Fruit fly (Drosophila melanogaster) whole organism, pupa: ENCODE data around the gene CG34293.

Experiments used
- CG10348 ChIP-seq: fragments of 200-800 bp; sonication (Bioruptor generic); IDR thresholded peaks from 2 replicates; pipeline ENCODE4 v1.3.6; 2022; ENCODE audit warnings: missing biosample characterization, missing genetic modification characterization
- CG12605 ChIP-seq: fragments of 200-800 bp; sonication (Bioruptor generic); IDR thresholded peaks from 2 replicates; pipeline ENCODE4 v1.3.6; 2022; ENCODE audit warnings: missing biosample characterization, missing genetic modification characterization
- CG15710 ChIP-seq: fragments of 200-800 bp; sonication (Bioruptor generic); optimal IDR thresholded peaks from 2 replicates; lab custom pipeline; 2018; ENCODE audit warnings: missing biosample characterization, mild to moderate bottlenecking, missing genetic modification characterization, moderate library complexity
- CG17806 ChIP-seq: fragments of 200-800 bp; sonication (Bioruptor generic); optimal IDR thresholded peaks from 2 replicates; lab custom pipeline; 2018; ENCODE audit warnings: missing biosample characterization, mild to moderate bottlenecking, missing genetic modification characterization, moderate library complexity
- CG32121 ChIP-seq: fragments of 200-800 bp; sonication (Bioruptor generic); IDR thresholded peaks from 2 replicates; pipeline ENCODE4 v1.3.6; 2022; ENCODE audit warnings: missing biosample characterization, missing genetic modification characterization
- CG34367 ChIP-seq: fragments of 200-800 bp; sonication (Bioruptor generic); optimal IDR thresholded peaks from 2 replicates; lab custom pipeline; 2018; ENCODE audit warnings: missing biosample characterization, mild to moderate bottlenecking, missing genetic modification characterization
- CG4496 ChIP-seq: fragments of 200-800 bp; sonication (Bioruptor generic); IDR thresholded peaks from 3 replicates; pipeline ENCODE4 v1.3.6; 2022; ENCODE audit warnings: missing biosample characterization, missing genetic modification characterization
- CG9948 ChIP-seq: fragments of 200-800 bp; sonication (Bioruptor generic); optimal IDR thresholded peaks from 2 replicates; lab custom pipeline; 2018; ENCODE audit warnings: missing biosample characterization, mild to moderate bottlenecking, missing genetic modification characterization, moderate library complexity
- EcR ChIP-seq: fragments of 200-800 bp; sonication (Bioruptor generic); optimal IDR thresholded peaks from 3 replicates; lab custom pipeline; 2019; ENCODE audit warnings: missing biosample characterization, missing genetic modification characterization, mild to moderate bottlenecking, moderate library complexity, missing genetic modification reagents
- Pif1A ChIP-seq: fragments of 200-800 bp; sonication (Bioruptor generic); optimal IDR thresholded peaks from 3 replicates; lab custom pipeline; 2016; ENCODE audit warnings: missing biosample characterization, missing genetic modification characterization
- Pif1B ChIP-seq: fragments of 200-800 bp; sonication (Bioruptor generic); optimal IDR thresholded peaks from 3 replicates; lab custom pipeline; 2016; ENCODE audit warnings: missing biosample characterization, missing genetic modification characterization
- fd96Ca ChIP-seq: fragments of 200-800 bp; sonication (Bioruptor generic); IDR thresholded peaks from 3 replicates; pipeline ENCODE4 v1.3.6; 2022; ENCODE audit warnings: missing biosample characterization, missing genetic modification characterization
- gl ChIP-seq: fragments of 200-800 bp; sonication (Bioruptor generic); optimal IDR thresholded peaks from 2 replicates; lab custom pipeline; 2018; ENCODE audit warnings: missing biosample characterization, mild to moderate bottlenecking, missing genetic modification characterization
- rn ChIP-seq: fragments of 200-800 bp; sonication (Bioruptor generic); IDR thresholded peaks from 2 replicates; pipeline ENCODE4 v1.3.6; 2022; ENCODE audit warnings: missing biosample characterization, missing genetic modification characterization

dm6 chr3R:27124588-27124987, 40.8 kb downstream of the CG34293 start, which contains the start of gene CG6059:
- no peak for TF ChIP-seq fd96Ca (GFP tag; lab: Robert Waterston, UW)
- TF ChIP-seq Pif1A (GFP tag; lab: Kevin White, UChicago), result no peak
- no peak for TF ChIP-seq CG34367 (tag; lab: Kevin White, UChicago)
- TF ChIP-seq CG10348 (GFP tag; lab: Robert Waterston, UW), result no peak
- no peak for TF ChIP-seq CG32121
- no peak for TF ChIP-seq gl (tag; lab: Kevin White, UChicago)
- TF ChIP-seq CG12605 (GFP tag; lab: Robert Waterston, UW), result no peak
- no peak for TF ChIP-seq EcR (GFP tag; lab: Kevin White, UChicago)
- no peak for TF ChIP-seq CG17806
- no peak for TF ChIP-seq CG4496 (GFP tag; lab: Robert Waterston, UW)
- no peak for TF ChIP-seq Pif1B (GFP tag; lab: Kevin White, UChicago)
- TF ChIP-seq CG15710 (tag; lab: Kevin White, UChicago), result no peak
- TF ChIP-seq CG9948 (tag; lab: Kevin White, UChicago), result no peak
- TF ChIP-seq rn (GFP tag; lab: Robert Waterston, UW), result no peak
